Fruit fly (Drosophila melanogaster): ENCODE results near the gene Nplp4.

Gene Nplp4

DNA sequence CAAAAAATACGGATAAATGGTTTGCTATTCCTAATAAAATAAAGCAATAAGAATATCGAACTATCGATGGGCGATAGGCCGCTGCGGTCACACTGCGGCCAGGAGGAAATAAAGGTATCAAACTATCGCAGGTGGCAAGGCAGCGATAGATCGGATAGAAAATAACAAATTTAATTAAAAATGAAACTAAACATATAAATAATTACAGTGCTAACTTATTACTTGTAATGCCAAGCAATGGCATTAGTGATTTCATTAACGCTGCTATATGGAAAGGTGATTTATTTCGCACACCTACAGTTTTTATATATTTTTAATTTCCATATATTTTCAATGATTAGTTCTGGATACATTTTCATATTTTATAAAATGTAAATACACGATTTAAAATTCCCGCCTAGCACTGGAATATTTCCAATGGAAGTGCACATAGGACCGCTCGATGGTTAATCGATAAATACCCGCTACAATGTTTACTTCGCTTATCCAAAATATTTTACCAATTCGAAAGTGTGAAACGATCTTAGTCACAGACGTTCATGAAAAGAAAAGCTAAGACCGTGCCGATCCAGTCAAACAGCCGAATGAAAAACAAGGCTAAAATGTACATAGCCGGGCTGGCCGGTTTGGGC, 27.4 kb upstream of the Nplp4 start, which contains the start of the genes CG15356 and CG15362 (continued):
- TF ChIP-seq D (optimal IDR thresholded peaks at IDR 0.05), result no peak
- no peak for TF ChIP-seq D (GFP tag; optimal IDR thresholded peaks at IDR 0.05)
- TF ChIP-seq z (GFP tag; IDR thresholded peaks at IDR 0.05), result no peak
- peak; percentile 60 for TF ChIP-seq CG11456 (GFP tag; IDR thresholded peaks at IDR 0.05)
- no peak for TF ChIP-seq CG3726 (GFP tag; IDR thresholded peaks at IDR 0.05)
- peak; percentile 8 for TF ChIP-seq Fer2 (tag; optimal IDR thresholded peaks at IDR 0.05)
- TF ChIP-seq CG11504 (tag; optimal IDR thresholded peaks at IDR 0.05), result no peak
- TF ChIP-seq CG13287 (GFP tag; IDR thresholded peaks at IDR 0.05; ENCODE audit: partially characterized antibody), result peak; percentile 99
- peak; percentile 68 for TF ChIP-seq stwl (tag; optimal IDR thresholded peaks at IDR 0.05)
- TF ChIP-seq trem (tag; optimal IDR thresholded peaks at IDR 0.05), result peak; percentile 48
- TF ChIP-seq ap (GFP tag; IDR thresholded peaks at IDR 0.05), result no peak
- no peak for TF ChIP-seq lmd (GFP tag; IDR thresholded peaks at IDR 0.05)
- no peak for TF ChIP-seq rib (GFP tag; IDR thresholded peaks at IDR 0.05)
- TF ChIP-seq H2.0 (GFP tag; IDR thresholded peaks at IDR 0.05), result no peak
- peak; percentile 34 for TF ChIP-seq CG7987 (GFP tag; optimal IDR thresholded peaks at IDR 0.05)
- no peak; the same call in 1 of the 2 replicates for TF ChIP-seq sisA (GFP tag; IDR thresholded peaks at IDR 0.05)
- TF ChIP-seq CG10267 (tag; optimal IDR thresholded peaks at IDR 0.05), result peak; percentile 53
- TF ChIP-seq H15 (GFP tag; IDR thresholded peaks at IDR 0.05), result no peak; the same call in 2 of the 3 replicates
- TF ChIP-seq CG14860 (GFP tag; IDR thresholded peaks at IDR 0.05; ENCODE audit: partially characterized antibody), result peak; percentile 98
- TF ChIP-seq Dref (GFP tag; IDR thresholded peaks at IDR 0.05), result peak; percentile 90
- peak; percentile 12; the same call in 1 of the 3 replicates for TF ChIP-seq B-H1 (GFP tag; IDR thresholded peaks at IDR 0.05)
- TF ChIP-seq NfI (GFP tag; optimal IDR thresholded peaks at IDR 0.05), result peak; percentile 53
- no peak for TF ChIP-seq sens-2 (GFP tag; IDR thresholded peaks at IDR 0.05)
- TF ChIP-seq chm (GFP tag; IDR thresholded peaks at IDR 0.05), result no peak
- TF ChIP-seq CG7839 (tag; optimal IDR thresholded peaks at IDR 0.05), result no peak
- no peak for TF ChIP-seq sr (GFP tag; IDR thresholded peaks at IDR 0.05)
- TF ChIP-seq CG6689 (GFP tag; IDR thresholded peaks at IDR 0.05), result 0 out of 2 replicates have a peak, but pooled peaks have one; percentile 18
- TF ChIP-seq Xrp1 (GFP tag; IDR thresholded peaks at IDR 0.05), result no peak
- TF ChIP-seq grn (GFP tag; optimal IDR thresholded peaks at IDR 0.05), result no peak
- peak; percentile 98 for TF ChIP-seq CG34224 (GFP tag; IDR thresholded peaks at IDR 0.05; ENCODE audit: partially characterized antibody)
- TF ChIP-seq tio (GFP tag; optimal IDR thresholded peaks at IDR 0.05), result no peak
- TF ChIP-seq ab (GFP tag; optimal IDR thresholded peaks at IDR 0.05), result no peak
- TF ChIP-seq CG10979 (tag; optimal IDR thresholded peaks at IDR 0.05), result peak; percentile 17
- TF ChIP-seq ash1 (GFP tag; optimal IDR thresholded peaks at IDR 0.05), result no peak
- peak; percentile 39 for TF ChIP-seq Hr3 (GFP tag; optimal IDR thresholded peaks at IDR 0.05)
- peak; percentile 98 for TF ChIP-seq hbn (GFP tag; IDR thresholded peaks at IDR 0.05; ENCODE audit: partially characterized antibody)
- TF ChIP-seq CG7271 (tag; optimal IDR thresholded peaks at IDR 0.05), result no peak
- TF ChIP-seq bbx (GFP tag; IDR thresholded peaks at IDR 0.05; ENCODE audit: partially characterized antibody), result peak; percentile 99
- no peak for TF ChIP-seq gem (tag; optimal IDR thresholded peaks at IDR 0.05)
- no peak for TF ChIP-seq Dip2 (GFP tag; IDR thresholded peaks at IDR 0.05)
- peak; percentile 51 for TF ChIP-seq CG2120 (GFP tag; optimal IDR thresholded peaks at IDR 0.05)
- TF ChIP-seq CG43689 (GFP tag; IDR thresholded peaks at IDR 0.05), result no peak
- TF ChIP-seq Asciz (GFP tag; optimal IDR thresholded peaks at IDR 0.05), result no peak
- TF ChIP-seq tap (tag; optimal IDR thresholded peaks at IDR 0.05), result no peak
- TF ChIP-seq Neu2 (GFP tag; optimal IDR thresholded peaks at IDR 0.05; ENCODE audit: borderline replicate concordance), result no peak
- TF ChIP-seq prd (optimal IDR thresholded peaks at IDR 0.05), result no peak
- TF ChIP-seq prd (GFP tag; IDR thresholded peaks at IDR 0.05), result peak; percentile 40; the same call in 1 of the 3 replicates
- no peak for TF ChIP-seq CG1529 (GFP tag; optimal IDR thresholded peaks at IDR 0.05)
- no peak for TF ChIP-seq dm (GFP tag; optimal IDR thresholded peaks at IDR 0.05)
- no peak for TF ChIP-seq CG17612 (GFP tag; IDR thresholded peaks at IDR 0.05)
- no peak for TF ChIP-seq maf-S (GFP tag; optimal IDR thresholded peaks at IDR 0.05)

Measured in whole organism, embryonic.